Fruit fly (Drosophila melanogaster) whole organism, adult: Measurements from ENCODE around the gene Unc-76.

Source experiments
- CG11617 ChIP-seq: fragments of 200-800 bp; sonication (Bioruptor generic); optimal IDR thresholded peaks from 2 replicates; lab custom pipeline; 2017; ENCODE audit warnings: mild to moderate bottlenecking, missing biosample characterization, missing genetic modification reagents, missing genetic modification characterization
- CG14711 ChIP-seq: fragments of 200-800 bp; sonication (Bioruptor generic); optimal IDR thresholded peaks from 2 replicates; lab custom pipeline; 2018; ENCODE audit warnings: missing biosample characterization, mild to moderate bottlenecking, missing genetic modification characterization, moderate library complexity
- CG7101 ChIP-seq: fragments of 200-800 bp; sonication (Bioruptor generic); optimal IDR thresholded peaks from 2 replicates; lab custom pipeline; 2018; ENCODE audit warnings: missing biosample characterization, mild to moderate bottlenecking, missing genetic modification characterization, moderate library complexity
- Hr96 ChIP-seq: fragments of 200-800 bp; sonication (Bioruptor generic); optimal IDR thresholded peaks from 2 replicates; lab custom pipeline; 2016; ENCODE audit warnings: missing biosample characterization, missing genetic modification characterization
- cnc ChIP-seq, 2 experiments: fragments of >200 bp; optimal IDR thresholded peaks; 2 replicates each; lab custom pipeline; 2017
- kay ChIP-seq: fragments of 200-800 bp; sonication (Bioruptor generic); peaks from one replicate; lab custom pipeline; 2016; ENCODE audit warnings: missing biosample characterization, missing genetic modification characterization, borderline replicate concordance
- ovo ChIP-seq: fragments of 200-800 bp; sonication (Bioruptor generic); optimal IDR thresholded peaks from 2 replicates; lab custom pipeline; 2016; ENCODE audit warnings: missing biosample characterization, missing genetic modification characterization
- pad ChIP-seq: fragments of 200-800 bp; sonication (Bioruptor generic); optimal IDR thresholded peaks from 3 replicates; lab custom pipeline; 2017; ENCODE audit warnings: missing biosample characterization, missing genetic modification characterization, mild to moderate bottlenecking, moderate library complexity, missing genetic modification reagents
- tj ChIP-seq: fragments of 200-800 bp; sonication (Bioruptor generic); optimal IDR thresholded peaks from 3 replicates; lab custom pipeline; 2017; ENCODE audit warnings: missing biosample characterization, mild to moderate bottlenecking, missing genetic modification characterization, moderate library complexity

DNA sequence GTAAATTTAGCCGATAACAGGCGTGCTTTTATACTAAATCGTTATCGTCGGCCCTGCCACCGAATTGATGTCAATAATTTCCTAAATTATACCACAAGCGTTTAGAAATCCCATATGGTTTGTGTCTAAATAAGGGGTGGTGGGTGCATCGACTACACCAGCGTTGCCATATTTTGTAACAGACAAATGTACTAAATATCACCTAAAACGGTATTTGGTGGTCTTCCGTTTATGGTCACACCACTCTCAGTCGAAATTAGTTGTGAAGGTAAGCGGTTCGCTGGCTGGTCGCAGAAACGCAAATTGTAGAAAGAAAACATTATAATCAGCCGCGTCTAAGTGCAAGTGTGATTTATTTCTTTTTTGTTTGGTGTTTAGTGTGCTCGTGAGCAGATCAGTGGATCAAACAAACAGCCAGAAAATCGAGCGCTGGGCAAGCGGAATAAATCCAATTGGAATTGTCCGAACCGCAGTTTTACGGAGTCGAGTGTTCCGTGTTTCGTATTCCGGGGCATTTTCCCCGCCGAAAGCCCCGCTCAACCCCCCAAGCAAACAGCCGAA is at the start of gene Unc-76, which contains the start of gene CG16903:
- TF ChIP-seq pad = peak; percentile 55
- TF ChIP-seq CG11617 = peak; percentile 74
- peak; percentile 54 for TF ChIP-seq CG14711 (tag; lab: Kevin White, UChicago)
- no peak for TF ChIP-seq kay
- TF ChIP-seq Hr96 = no peak
- no peak for TF ChIP-seq cnc (optimal IDR thresholded peaks at IDR 0.05; lab: Kevin White, UChicago)
- TF ChIP-seq ovo (GFP tag; lab: Kevin White, UChicago) = peak; percentile 64
- TF ChIP-seq CG7101 (tag; lab: Kevin White, UChicago) = peak; percentile 73
- TF ChIP-seq tj (GFP tag; lab: Kevin White, UChicago) = peak; percentile 54
